Worm (Caenorhabditis elegans) whole organism, mixed stage, embryonic: ENCODE data around the gene Y41G9A.17.

Experiments used
- bed-3 ChIP-seq: fragments of 200-800 bp; sonication (Bioruptor generic); optimal IDR thresholded peaks from 3 replicates; lab custom pipeline; 2018; ENCODE audit warnings: mild to moderate bottlenecking, missing genetic modification characterization, moderate library complexity, missing compliant biosample characterization
- blmp-1 ChIP-seq: fragments of 150-350 bp; optimal IDR thresholded peaks from 2 replicates; lab custom pipeline; 2014; ENCODE audit warnings: missing biosample characterization, missing genetic modification characterization
- ceh-39 ChIP-seq: fragments of 150-350 bp; optimal IDR thresholded peaks from 2 replicates; lab custom pipeline; 2014; ENCODE audit warnings: missing biosample characterization, missing genetic modification characterization
- ceh-43 ChIP-seq: fragments of 200-800 bp; sonication (Bioruptor generic); optimal IDR thresholded peaks from 2 replicates; lab custom pipeline; 2018; ENCODE audit warnings: mild to moderate bottlenecking, missing genetic modification characterization, moderate library complexity, missing compliant biosample characterization
- ceh-83 ChIP-seq: fragments of 200-800 bp; sonication (Bioruptor generic); optimal IDR thresholded peaks from 2 replicates; lab custom pipeline; 2018; ENCODE audit warnings: mild to moderate bottlenecking, missing genetic modification characterization, missing compliant biosample characterization
- ces-1 ChIP-seq: fragments of 150-350 bp; optimal IDR thresholded peaks from 2 replicates; lab custom pipeline; 2014; ENCODE audit warnings: missing biosample characterization, missing genetic modification reagents, missing genetic modification characterization
- cnd-1 ChIP-seq: fragments of 200-800 bp; sonication (Bioruptor generic); optimal IDR thresholded peaks from 2 replicates; lab custom pipeline; 2018; ENCODE audit warnings: mild to moderate bottlenecking, missing genetic modification characterization, missing compliant biosample characterization
- drap-1 ChIP-seq: fragments of 200-800 bp; sonication (Bioruptor generic); optimal IDR thresholded peaks from 3 replicates; lab custom pipeline; 2018; ENCODE audit warnings: mild to moderate bottlenecking, missing genetic modification characterization, missing compliant biosample characterization
- elt-1 ChIP-seq: sonication (generic microtip); optimal IDR thresholded peaks from 2 replicates; lab custom pipeline; 2017; ENCODE audit warnings: missing genetic modification characterization, mild to moderate bottlenecking, missing compliant biosample characterization, antibody characterized with exemption, moderate library complexity, borderline replicate concordance; ENCODE audit not compliant: insufficient read depth
- flh-1 ChIP-seq: fragments of 200-800 bp; sonication (Bioruptor generic); optimal IDR thresholded peaks from 2 replicates; lab custom pipeline; 2018; ENCODE audit warnings: mild to moderate bottlenecking, missing genetic modification characterization, moderate library complexity, missing compliant biosample characterization
- ham-2 ChIP-seq: fragments of 200-800 bp; sonication (Bioruptor generic); optimal IDR thresholded peaks from 2 replicates; lab custom pipeline; 2018; ENCODE audit warnings: mild to moderate bottlenecking, missing genetic modification characterization, missing compliant biosample characterization
- hlh-1 ChIP-seq: fragments of 150-350 bp; optimal IDR thresholded peaks from 2 replicates; lab custom pipeline; 2014; ENCODE audit warnings: missing biosample characterization, missing genetic modification reagents, missing genetic modification characterization
- lin-13 ChIP-seq: fragments of 150-350 bp; optimal IDR thresholded peaks from 2 replicates; lab custom pipeline; 2014; ENCODE audit warnings: missing biosample characterization, missing genetic modification characterization
- lin-32 ChIP-seq: fragments of 200-800 bp; sonication (Bioruptor generic); optimal IDR thresholded peaks from 2 replicates; lab custom pipeline; 2018; ENCODE audit warnings: mild to moderate bottlenecking, missing genetic modification characterization, missing compliant biosample characterization
- lsy-2 ChIP-seq: fragments of 150-350 bp; optimal IDR thresholded peaks from 2 replicates; lab custom pipeline; 2014; ENCODE audit warnings: missing biosample characterization, missing genetic modification characterization
- mab-5 ChIP-seq: fragments of 150-350 bp; optimal IDR thresholded peaks from 2 replicates; lab custom pipeline; 2014; ENCODE audit warnings: missing biosample characterization, missing genetic modification characterization
- mep-1 ChIP-seq: fragments of 150-350 bp; optimal IDR thresholded peaks from 2 replicates; lab custom pipeline; 2017; ENCODE audit warnings: missing biosample characterization, missing genetic modification reagents, missing genetic modification characterization, inconsistent platforms
- mls-2 ChIP-seq: sonication (generic microtip); optimal IDR thresholded peaks from 2 replicates; lab custom pipeline; 2016; ENCODE audit warnings: mild to moderate bottlenecking, missing genetic modification characterization, moderate library complexity, missing compliant biosample characterization
- nhr-12 ChIP-seq: fragments of 150-350 bp; optimal IDR thresholded peaks from 2 replicates; lab custom pipeline; 2014; ENCODE audit warnings: missing biosample characterization, missing genetic modification characterization
- nhr-2 ChIP-seq: fragments of 150-350 bp; optimal IDR thresholded peaks from 2 replicates; lab custom pipeline; 2014; ENCODE audit warnings: missing biosample characterization, missing genetic modification characterization
- nhr-237 ChIP-seq: fragments of 150-350 bp; optimal IDR thresholded peaks from 2 replicates; lab custom pipeline; 2014; ENCODE audit warnings: missing biosample characterization, missing genetic modification characterization
- nhr-28 ChIP-seq: fragments of 150-350 bp; optimal IDR thresholded peaks from 2 replicates; lab custom pipeline; 2014; ENCODE audit warnings: missing biosample characterization, missing genetic modification characterization
- pha-4 ChIP-seq: fragments of 150-350 bp; optimal IDR thresholded peaks from 2 replicates; lab custom pipeline; 2018; ENCODE audit warnings: missing biosample characterization, missing genetic modification reagents, missing genetic modification characterization
- sem-2 ChIP-seq: fragments of 200-800 bp; sonication (Bioruptor generic); optimal IDR thresholded peaks from 2 replicates; lab custom pipeline; 2018; ENCODE audit warnings: mild to moderate bottlenecking, missing genetic modification characterization, missing compliant biosample characterization
- snpc-4 ChIP-seq: fragments of 150-350 bp; optimal IDR thresholded peaks from 2 replicates; lab custom pipeline; 2014; ENCODE audit warnings: missing biosample characterization, missing genetic modification characterization
- tbx-8 ChIP-seq: fragments of 200-800 bp; sonication (Bioruptor generic); optimal IDR thresholded peaks from 2 replicates; lab custom pipeline; 2018; ENCODE audit warnings: mild to moderate bottlenecking, missing genetic modification characterization, moderate library complexity, missing compliant biosample characterization
- unc-120 ChIP-seq: sonication (generic microtip); optimal IDR thresholded peaks from 2 replicates; lab custom pipeline; 2017; ENCODE audit warnings: missing genetic modification characterization, missing compliant biosample characterization; ENCODE audit not compliant: poor library complexity, severe bottlenecking
- unc-39 ChIP-seq: fragments of 150-350 bp; optimal IDR thresholded peaks from 2 replicates; lab custom pipeline; 2014; ENCODE audit warnings: missing biosample characterization, missing genetic modification characterization
- unc-62 ChIP-seq: fragments of 150-350 bp; optimal IDR thresholded peaks from 2 replicates; lab custom pipeline; 2014; ENCODE audit warnings: missing biosample characterization, missing genetic modification reagents, missing genetic modification characterization
- zip-8 ChIP-seq: fragments of 150-350 bp; optimal IDR thresholded peaks from 2 replicates; lab custom pipeline; 2014; ENCODE audit warnings: missing biosample characterization, missing genetic modification characterization

Y41G9A.17 gene

DNA sequence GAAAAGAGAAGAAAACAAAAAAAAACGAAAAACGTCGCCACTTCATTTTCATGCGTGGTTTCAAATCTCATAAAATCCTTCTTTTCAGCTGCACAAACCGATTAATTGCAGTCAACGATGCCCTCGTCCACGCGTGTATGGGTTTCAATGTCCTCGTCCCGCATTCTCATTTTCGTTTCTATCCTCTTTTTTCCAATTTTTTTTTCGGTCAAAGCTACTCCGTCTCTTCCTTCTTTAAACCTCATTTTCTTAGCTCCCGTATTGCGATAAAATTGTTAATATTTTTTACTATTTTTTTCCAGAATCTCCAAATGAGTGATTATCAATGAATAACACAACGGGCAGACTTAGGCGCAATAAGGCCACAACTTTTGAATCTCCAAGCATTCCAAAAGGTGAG lies 23.4 kb downstream of the Y41G9A.17 start, which contains the start of gene aakg-3:
TSS of gene aakg-3 (plus strand) at position 301 of the 400 bp plus-strand sequence.
- TF ChIP-seq drap-1, result no peak
- no peak for TF ChIP-seq zip-8
- TF ChIP-seq nhr-28 (tag; lab: Kevin White, UChicago), result no peak
- TF ChIP-seq bed-3 (GFP tag; lab: Kevin White, UChicago), result no peak
- TF ChIP-seq hlh-1 (tag; lab: Kevin White, UChicago), result no peak
- TF ChIP-seq ces-1 (GFP tag; lab: Kevin White, UChicago), result no peak
- no peak for TF ChIP-seq ceh-43 (GFP tag; lab: Kevin White, UChicago)
- no peak for TF ChIP-seq lin-13 (tag; lab: Kevin White, UChicago)
- no peak for TF ChIP-seq nhr-2 (tag; lab: Kevin White, UChicago)
- TF ChIP-seq blmp-1 (tag; lab: Kevin White, UChicago), result no peak
- TF ChIP-seq flh-1 (GFP tag; lab: Kevin White, UChicago), result no peak
- no peak for TF ChIP-seq ham-2 (GFP tag; lab: Kevin White, UChicago)
- TF ChIP-seq mls-2 (tag; lab: Kevin White, UChicago), result no peak
- no peak for TF ChIP-seq nhr-237 (tag; lab: Kevin White, UChicago)
- no peak for TF ChIP-seq lsy-2 (tag; lab: Kevin White, UChicago)
- TF ChIP-seq snpc-4 (tag; lab: Kevin White, UChicago), result no peak
- no peak for TF ChIP-seq mab-5 (tag; lab: Kevin White, UChicago)
- no peak for TF ChIP-seq unc-39
- no peak for TF ChIP-seq unc-62 (GFP tag; lab: Kevin White, UChicago)
- TF ChIP-seq, all 35 proteins: peak for 0

DNA sequence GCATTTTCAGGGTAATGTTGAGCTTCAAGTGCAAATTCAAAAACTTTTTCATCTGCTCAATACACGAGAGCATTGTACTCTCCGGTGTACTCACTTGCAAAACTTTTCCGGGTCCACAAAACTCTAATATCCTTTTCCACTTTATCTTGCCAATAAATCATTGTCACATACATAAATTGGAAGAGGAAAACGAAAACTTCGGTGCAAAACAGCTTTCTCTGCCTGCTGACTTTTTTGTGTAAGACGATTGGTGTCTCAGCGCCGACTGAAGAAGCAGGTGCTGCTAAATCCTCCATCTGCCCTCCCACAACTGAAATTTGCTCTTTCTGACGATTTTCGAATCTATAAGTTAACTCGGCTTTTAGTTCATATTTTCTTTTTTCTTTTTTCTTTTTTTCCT lies 24.1 kb downstream of the Y41G9A.17 start:
- TF ChIP-seq tbx-8 (no peak), unc-62 (GFP tag; lab: Kevin White, UChicago) (peak; percentile 23), bed-3 (GFP tag; lab: Kevin White, UChicago) (no peak), hlh-1 (tag; lab: Kevin White, UChicago) (peak; percentile 47)

DNA sequence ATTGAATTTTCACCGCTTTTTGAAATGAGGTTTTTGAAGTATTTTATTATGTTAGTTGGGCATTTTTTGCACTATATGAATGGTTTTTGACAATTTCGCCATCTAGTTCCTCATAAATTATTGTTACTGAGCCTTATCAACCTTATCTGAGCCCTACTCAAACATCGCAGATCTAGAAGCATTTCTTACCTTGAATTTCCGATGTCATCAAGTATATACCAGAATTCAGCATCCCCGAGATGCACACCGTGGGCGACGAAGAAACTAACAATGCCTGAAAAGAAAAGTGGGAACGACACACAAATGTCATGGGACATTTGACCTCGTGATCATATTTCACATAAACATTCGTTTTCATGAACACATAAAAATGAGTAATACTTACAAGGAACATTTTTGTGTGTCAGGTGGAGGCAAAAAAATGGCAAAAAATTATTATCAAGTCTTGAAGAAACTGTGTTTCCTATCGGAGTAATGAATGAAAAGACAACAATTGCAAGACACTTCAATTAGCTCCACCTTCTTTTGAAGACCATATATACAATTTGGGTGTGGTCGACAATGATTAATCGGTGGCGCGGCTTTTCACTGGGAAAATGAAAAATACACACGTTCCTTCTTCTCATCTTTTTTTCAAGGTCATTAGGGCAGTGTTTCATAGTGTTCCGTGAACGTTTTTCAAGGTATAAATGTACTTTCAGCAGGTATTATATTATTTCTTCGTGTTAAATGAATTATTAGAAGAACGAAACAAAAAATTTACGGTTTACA lies 27.1 kb downstream of the Y41G9A.17 start:
- TF ChIP-seq pha-4, result no peak
- TF ChIP-seq blmp-1 (tag; lab: Kevin White, UChicago), result no peak
- TF ChIP-seq tbx-8, result no peak
- no peak for TF ChIP-seq elt-1 (tag; lab: Kevin White, UChicago)
- no peak for TF ChIP-seq unc-39
- no peak for TF ChIP-seq lin-32 (GFP tag; lab: Kevin White, UChicago)
- no peak for TF ChIP-seq ceh-83
- TF ChIP-seq nhr-12, result no peak
- TF ChIP-seq cnd-1 (tag; lab: Kevin White, UChicago), result no peak

DNA sequence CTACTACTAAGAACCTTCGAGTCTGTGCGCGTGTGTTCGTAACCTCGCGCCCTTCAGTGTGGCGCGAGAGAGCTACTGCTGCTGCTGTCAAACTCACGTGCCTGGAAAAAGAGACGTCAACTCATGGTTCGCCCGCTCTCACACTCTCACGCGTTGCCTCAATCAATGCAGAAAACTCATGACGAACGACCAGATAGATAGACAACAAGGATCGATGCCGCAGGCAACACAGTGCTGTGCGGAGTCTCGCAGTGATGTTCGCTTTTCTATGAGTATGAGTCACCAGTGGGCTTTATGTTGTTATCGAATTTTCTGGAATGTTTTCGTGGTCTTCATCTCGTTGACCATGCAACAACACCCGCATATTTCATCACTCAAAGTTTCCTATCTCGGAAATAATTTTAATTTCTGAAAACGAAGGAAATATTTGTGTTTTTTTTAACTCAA lies 28.0 kb downstream of the Y41G9A.17 start:
- TF ChIP-seq mep-1 (tag; lab: Kevin White, UChicago) (no peak), elt-1 (tag; lab: Kevin White, UChicago) (no peak), ham-2 (GFP tag; lab: Kevin White, UChicago) (no peak), hlh-1 (tag; lab: Kevin White, UChicago) (no peak), ceh-43 (GFP tag; lab: Kevin White, UChicago) (no peak), lin-32 (GFP tag; lab: Kevin White, UChicago) (no peak), mls-2 (tag; lab: Kevin White, UChicago) (no peak), lsy-2 (tag; lab: Kevin White, UChicago) (no peak), sem-2 (no peak), mab-5 (tag; lab: Kevin White, UChicago) (no peak), ceh-39 (tag; lab: Kevin White, UChicago) (no peak)

DNA sequence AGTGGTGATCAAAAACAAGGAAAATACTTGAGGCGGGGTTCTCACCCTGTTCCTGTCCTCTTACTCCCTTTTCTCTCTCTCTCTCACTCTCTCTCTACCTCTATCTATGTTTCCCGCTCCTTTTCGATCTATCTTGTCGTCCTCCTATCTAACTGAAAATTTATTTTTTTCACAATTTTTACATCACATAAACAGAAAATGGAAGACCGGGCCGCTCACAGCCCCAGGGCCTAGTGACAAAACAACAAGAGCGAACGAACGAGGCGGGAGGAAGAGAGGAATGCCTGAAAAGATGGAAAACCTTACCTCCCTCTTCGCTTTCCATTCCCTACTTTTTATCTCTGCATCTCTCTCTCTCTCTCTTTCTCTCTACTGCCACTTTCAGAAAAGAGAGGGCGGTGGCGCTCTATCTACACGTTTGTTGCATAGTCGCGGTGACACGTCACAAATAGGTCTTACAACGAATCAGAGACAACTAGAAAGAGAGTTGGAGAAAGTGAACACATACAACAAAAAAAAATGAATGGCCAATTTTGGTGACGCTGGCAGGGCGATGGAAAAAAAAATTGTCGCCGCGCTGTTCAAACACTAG lies 28.7 kb downstream of the Y41G9A.17 start:
- TF ChIP-seq blmp-1 (tag; lab: Kevin White, UChicago) (no peak), bed-3 (GFP tag; lab: Kevin White, UChicago) (no peak), nhr-237 (tag; lab: Kevin White, UChicago) (no peak), pha-4 (no peak), drap-1 (no peak), unc-62 (GFP tag; lab: Kevin White, UChicago) (no peak), mls-2 (tag; lab: Kevin White, UChicago) (no peak), ceh-43 (GFP tag; lab: Kevin White, UChicago) (no peak), ceh-39 (tag; lab: Kevin White, UChicago) (no peak), nhr-2 (tag; lab: Kevin White, UChicago) (no peak), mep-1 (tag; lab: Kevin White, UChicago) (no peak), hlh-1 (tag; lab: Kevin White, UChicago) (no peak), unc-120 (tag; lab: Kevin White, UChicago) (no peak), lin-32 (GFP tag; lab: Kevin White, UChicago) (no peak), lsy-2 (tag; lab: Kevin White, UChicago) (no peak), nhr-28 (tag; lab: Kevin White, UChicago) (no peak), flh-1 (GFP tag; lab: Kevin White, UChicago) (no peak), unc-39 (no peak), tbx-8 (no peak)
